Fruit fly (Drosophila melanogaster) whole organism, adult: ENCODE results near the gene CG10164.

Experiments used
- CG11617 ChIP-seq: fragments of 200-800 bp; sonication (Bioruptor generic); optimal IDR thresholded peaks from 2 replicates; lab custom pipeline; 2017; ENCODE audit warnings: mild to moderate bottlenecking, missing biosample characterization, missing genetic modification reagents, missing genetic modification characterization
- CG14711 ChIP-seq: fragments of 200-800 bp; sonication (Bioruptor generic); optimal IDR thresholded peaks from 2 replicates; lab custom pipeline; 2018; ENCODE audit warnings: missing biosample characterization, mild to moderate bottlenecking, missing genetic modification characterization, moderate library complexity
- CG1620 ChIP-seq: fragments of 200-800 bp; sonication (Bioruptor generic); optimal IDR thresholded peaks from 2 replicates; lab custom pipeline; 2016; ENCODE audit warnings: missing biosample characterization, missing genetic modification characterization
- CG33017 ChIP-seq: fragments of 200-800 bp; sonication (Bioruptor generic); optimal IDR thresholded peaks from 2 replicates; lab custom pipeline; 2018; ENCODE audit warnings: missing biosample characterization, mild to moderate bottlenecking, missing genetic modification characterization, moderate library complexity
- CG5204 ChIP-seq: fragments of 200-800 bp; sonication (Bioruptor generic); optimal IDR thresholded peaks from 2 replicates; lab custom pipeline; 2016; ENCODE audit warnings: missing biosample characterization, missing genetic modification characterization
- CG7045 ChIP-seq: fragments of 200-800 bp; sonication (Bioruptor generic); optimal IDR thresholded peaks from 2 replicates; lab custom pipeline; 2017; ENCODE audit warnings: missing biosample characterization, mild to moderate bottlenecking, missing genetic modification characterization
- CG7101 ChIP-seq: fragments of 200-800 bp; sonication (Bioruptor generic); optimal IDR thresholded peaks from 2 replicates; lab custom pipeline; 2018; ENCODE audit warnings: missing biosample characterization, mild to moderate bottlenecking, missing genetic modification characterization, moderate library complexity
- Clk ChIP-seq: fragments of 200-800 bp; sonication (Bioruptor generic); optimal IDR thresholded peaks from 2 replicates; lab custom pipeline; 2017; ENCODE audit warnings: missing biosample characterization, missing genetic modification characterization
- Crg-1 ChIP-seq: fragments of 200-800 bp; sonication (Bioruptor generic); optimal IDR thresholded peaks from 2 replicates; lab custom pipeline; 2016; ENCODE audit warnings: missing biosample characterization, missing genetic modification characterization
- Hr96 ChIP-seq: fragments of 200-800 bp; sonication (Bioruptor generic); optimal IDR thresholded peaks from 2 replicates; lab custom pipeline; 2016; ENCODE audit warnings: missing biosample characterization, missing genetic modification characterization
- Mnt ChIP-seq: fragments of 200-800 bp; sonication (Bioruptor generic); optimal IDR thresholded peaks from 2 replicates; lab custom pipeline; 2016; ENCODE audit warnings: missing biosample characterization, mild to moderate bottlenecking, missing genetic modification characterization
- bab1 ChIP-seq: fragments of 200-800 bp; sonication (Bioruptor generic); optimal IDR thresholded peaks from 3 replicates; lab custom pipeline; 2019; ENCODE audit warnings: missing biosample characterization, mild to moderate bottlenecking, missing genetic modification characterization, moderate library complexity
- cic ChIP-seq: fragments of 200-800 bp; sonication (Bioruptor generic); optimal IDR thresholded peaks from 2 replicates; lab custom pipeline; 2017; ENCODE audit warnings: missing biosample characterization, mild to moderate bottlenecking, missing genetic modification characterization, moderate library complexity
- cnc ChIP-seq, 2 experiments: fragments of >200 bp; optimal IDR thresholded peaks; 2 replicates each; lab custom pipeline; 2017
- kay ChIP-seq: fragments of 200-800 bp; sonication (Bioruptor generic); peaks from one replicate; lab custom pipeline; 2016; ENCODE audit warnings: missing biosample characterization, missing genetic modification characterization, borderline replicate concordance
- ovo ChIP-seq: fragments of 200-800 bp; sonication (Bioruptor generic); optimal IDR thresholded peaks from 2 replicates; lab custom pipeline; 2016; ENCODE audit warnings: missing biosample characterization, missing genetic modification characterization
- pad ChIP-seq: fragments of 200-800 bp; sonication (Bioruptor generic); optimal IDR thresholded peaks from 3 replicates; lab custom pipeline; 2017; ENCODE audit warnings: missing biosample characterization, missing genetic modification characterization, mild to moderate bottlenecking, moderate library complexity, missing genetic modification reagents
- tj ChIP-seq: fragments of 200-800 bp; sonication (Bioruptor generic); optimal IDR thresholded peaks from 3 replicates; lab custom pipeline; 2017; ENCODE audit warnings: missing biosample characterization, mild to moderate bottlenecking, missing genetic modification characterization, moderate library complexity
- toe ChIP-seq: fragments of 200-800 bp; sonication (Bioruptor generic); optimal IDR thresholded peaks from 2 replicates; lab custom pipeline; 2016; ENCODE audit warnings: missing biosample characterization, missing genetic modification characterization

CG10164 gene

dm6 chr3R:23509408-23509940 is 47.3 kb downstream of the CG10164 start:
- TF ChIP-seq bab1 (GFP tag; lab: Kevin White, UChicago) (no peak), CG1620 (no peak), cic (GFP tag; lab: Kevin White, UChicago) (no peak), ovo (GFP tag; lab: Kevin White, UChicago) (no peak), Crg-1 (GFP tag; lab: Kevin White, UChicago) (no peak), Hr96 (no peak), CG33017 (tag; lab: Kevin White, UChicago) (no peak)

DNA sequence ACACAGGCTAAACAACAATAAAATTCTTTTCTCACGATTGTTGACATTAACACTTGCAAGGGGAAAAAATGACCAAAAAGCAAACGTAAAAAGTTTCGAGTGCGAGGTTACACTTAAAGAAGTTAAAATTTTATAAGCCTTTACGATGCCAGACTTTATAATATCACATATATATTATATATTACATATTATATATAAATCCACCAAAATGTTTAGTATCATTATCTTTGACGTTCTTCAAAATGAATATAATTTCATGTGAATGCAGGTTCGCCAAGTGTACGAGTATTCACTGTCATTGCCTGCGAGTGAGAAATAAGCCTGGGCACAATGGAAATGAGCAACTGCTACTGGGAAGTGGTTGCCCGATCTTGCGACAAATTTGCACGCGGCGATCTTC is 48.4 kb downstream of the CG10164 start:
- TF ChIP-seq Mnt (GFP tag; lab: Kevin White, UChicago) (no peak), Hr96 (no peak), Clk (no peak), cic (GFP tag; lab: Kevin White, UChicago) (no peak), cnc (optimal IDR thresholded peaks at IDR 0.05; lab: Kevin White, UChicago) (no peak), Crg-1 (GFP tag; lab: Kevin White, UChicago) (no peak), CG7101 (tag; lab: Kevin White, UChicago) (no peak), tj (GFP tag; lab: Kevin White, UChicago) (no peak)

DNA sequence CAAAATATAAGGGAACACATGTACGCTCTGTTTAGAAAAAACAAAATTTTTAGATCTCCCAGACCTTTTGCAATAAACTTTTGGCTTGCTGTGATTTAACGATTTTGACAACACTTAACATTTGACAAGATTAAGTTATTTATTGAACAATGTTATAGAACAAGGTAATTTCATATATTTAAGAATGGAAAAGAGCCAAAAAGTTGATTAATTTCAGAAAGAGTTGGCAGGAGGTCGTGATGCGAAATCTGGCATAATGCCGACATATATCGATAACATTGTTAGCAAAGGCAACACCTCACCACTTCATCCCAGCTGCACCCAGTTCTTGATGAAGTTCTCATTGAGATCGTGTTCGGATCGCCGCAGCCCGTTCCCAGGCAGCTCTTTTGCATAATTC is 49.4 kb downstream of the CG10164 start, which contains the start of gene CG34289:
CG34289 (minus strand) TSS at position 101 of the 400 bp plus-strand sequence.
- TF ChIP-seq CG7101 (tag; lab: Kevin White, UChicago) = no peak

DNA sequence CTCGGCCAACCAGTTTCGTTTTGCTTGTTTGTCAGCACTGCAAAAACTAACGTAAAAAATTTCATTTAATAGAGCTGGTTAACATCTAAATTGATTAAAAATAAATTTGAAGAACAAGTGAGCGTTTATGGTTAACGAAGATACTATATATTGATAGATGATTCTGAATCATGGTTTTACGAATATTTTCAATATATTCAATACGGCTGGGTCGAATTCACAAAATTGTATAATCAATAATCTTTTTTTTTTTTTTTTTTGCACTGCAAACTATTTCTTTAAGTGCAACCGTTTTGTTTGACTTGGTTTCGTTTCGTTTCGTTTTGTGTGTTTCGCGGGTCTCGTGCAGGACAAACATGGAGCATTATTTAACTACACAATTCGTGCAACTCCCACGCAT is 52.0 kb downstream of the CG10164 start:
- TF ChIP-seq Mnt (GFP tag; lab: Kevin White, UChicago) (no peak), CG5204 (GFP tag; lab: Kevin White, UChicago) (no peak), CG14711 (no peak), ovo (GFP tag; lab: Kevin White, UChicago) (no peak), bab1 (GFP tag; lab: Kevin White, UChicago) (no peak), cnc (optimal IDR thresholded peaks at IDR 0.05; lab: Kevin White, UChicago) (no peak), CG11617 (no peak), pad (no peak), CG7101 (tag; lab: Kevin White, UChicago) (no peak), cic (GFP tag; lab: Kevin White, UChicago) (no peak), Hr96 (no peak), CG7045 (no peak), Crg-1 (GFP tag; lab: Kevin White, UChicago) (no peak), tj (GFP tag; lab: Kevin White, UChicago) (no peak), Clk (no peak), kay (GFP tag; lab: Kevin White, UChicago) (no peak), CG1620 (no peak), toe (GFP tag; lab: Kevin White, UChicago) (no peak)
